Fruit fly (Drosophila melanogaster): Measurements from ENCODE around the gene Osi22.
A peak's percentile ranks its signal among the peaks of the same experiment; 100 is the strongest.

Gene Osi22

DNA sequence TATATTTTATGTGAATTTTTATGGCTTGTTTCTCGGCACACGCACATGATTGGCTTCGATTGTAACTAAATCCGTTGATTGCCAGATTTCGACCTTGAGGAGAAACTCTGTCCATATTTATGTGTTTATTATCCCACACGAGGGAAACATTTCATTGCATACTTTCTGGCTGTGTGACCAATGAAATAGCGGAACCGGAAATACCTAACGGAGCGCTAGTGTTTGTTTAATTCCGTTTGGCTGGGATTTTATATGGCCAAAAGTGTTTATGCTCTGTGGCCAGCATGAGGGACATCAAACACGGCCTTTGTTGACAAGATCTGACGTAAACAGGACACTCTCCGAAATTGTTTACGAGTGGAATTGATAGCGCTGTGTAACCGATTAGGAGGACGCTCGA is 29.4 kb downstream of the Osi22 start (continued):
- no peak for TF ChIP-seq Nf-YC (tag; optimal IDR thresholded peaks at IDR 0.05)
- no peak for TF ChIP-seq sc (optimal IDR thresholded peaks at IDR 0.05)
- TF ChIP-seq sc (GFP tag; optimal IDR thresholded peaks at IDR 0.05) = peak; percentile 27
- no peak for TF ChIP-seq HmgZ (tag; optimal IDR thresholded peaks at IDR 0.05)
- no peak for TF ChIP-seq Scr (GFP tag; IDR thresholded peaks at IDR 0.05; ENCODE audit: partially characterized antibody)
- no peak for TF ChIP-seq CG16813 (GFP tag; IDR thresholded peaks at IDR 0.05; ENCODE audit: partially characterized antibody)
- no peak for TF ChIP-seq sima (GFP tag; optimal IDR thresholded peaks at IDR 0.05)
- TF ChIP-seq ATbp (GFP tag; optimal IDR thresholded peaks at IDR 0.05) = no peak
- TF ChIP-seq eve (GFP tag; optimal IDR thresholded peaks at IDR 0.05) = no peak
- TF ChIP-seq CG14441 (GFP tag; IDR thresholded peaks at IDR 0.05) = no peak
- TF ChIP-seq Ets97D (GFP tag; optimal IDR thresholded peaks at IDR 0.05) = peak; percentile 96
- TF ChIP-seq ci (GFP tag; IDR thresholded peaks at IDR 0.05) = peak; percentile 85
- peak; percentile 51 for TF ChIP-seq CG4707 (GFP tag; optimal IDR thresholded peaks at IDR 0.05)
- TF ChIP-seq CG12659 (GFP tag; optimal IDR thresholded peaks at IDR 0.05) = peak; percentile 8
- TF ChIP-seq bowl (GFP tag; IDR thresholded peaks at IDR 0.05) = no peak
- TF ChIP-seq lab (GFP tag; optimal IDR thresholded peaks at IDR 0.05) = no peak
- TF ChIP-seq CG3281 (GFP tag; optimal IDR thresholded peaks at IDR 0.05) = no peak
- TF ChIP-seq CG14050 (GFP tag; IDR thresholded peaks at IDR 0.05) = no peak
- no peak for TF ChIP-seq unc-4 (GFP tag; IDR thresholded peaks at IDR 0.05; ENCODE audit: partially characterized antibody)
- no peak for TF ChIP-seq bbx (GFP tag; IDR thresholded peaks at IDR 0.05; ENCODE audit: partially characterized antibody)
- no peak for TF ChIP-seq ato (GFP tag; IDR thresholded peaks at IDR 0.05; ENCODE audit: partially characterized antibody)
- no peak for TF ChIP-seq row (GFP tag; IDR thresholded peaks at IDR 0.05)
- TF ChIP-seq CG2129 (GFP tag; IDR thresholded peaks at IDR 0.05; ENCODE audit: partially characterized antibody) = no peak
- peak; percentile 15 for TF ChIP-seq fd3F (GFP tag; optimal IDR thresholded peaks at IDR 0.05)
- peak; percentile 92 for TF ChIP-seq Med (GFP tag)
- no peak for TF ChIP-seq CG30403 (GFP tag; optimal IDR thresholded peaks at IDR 0.05)
- no peak for TF ChIP-seq CG1602 (GFP tag; optimal IDR thresholded peaks at IDR 0.05)
- no peak for TF ChIP-seq HHEX (GFP tag; optimal IDR thresholded peaks at IDR 0.05)
- TF ChIP-seq gfzf (GFP tag; optimal IDR thresholded peaks at IDR 0.05) = no peak
- no peak for TF ChIP-seq Trl (optimal IDR thresholded peaks at IDR 0.05)
- TF ChIP-seq Trl (GFP tag; optimal IDR thresholded peaks at IDR 0.05) = no peak
- TF ChIP-seq NK7.1 (GFP tag; optimal IDR thresholded peaks at IDR 0.05) = peak; percentile 12
- no peak for TF ChIP-seq luna (GFP tag; optimal IDR thresholded peaks at IDR 0.05)
- peak; percentile 16; the same call in 1 of the 3 replicates for TF ChIP-seq dysf (GFP tag; IDR thresholded peaks at IDR 0.05)
- TF ChIP-seq CG3995 (GFP tag; optimal IDR thresholded peaks at IDR 0.05) = no peak
- TF ChIP-seq CG2116 (GFP tag; optimal IDR thresholded peaks at IDR 0.05) = no peak
- peak; percentile 42 for TF ChIP-seq CG31441 (GFP tag; IDR thresholded peaks at IDR 0.05)
- TF ChIP-seq slbo (GFP tag; IDR thresholded peaks at IDR 0.05) = no peak
- TF ChIP-seq Nf-YA (GFP tag; IDR thresholded peaks at IDR 0.05) = no peak
- TF ChIP-seq vnd (GFP tag; IDR thresholded peaks at IDR 0.05; ENCODE audit: partially characterized antibody) = no peak
- TF ChIP-seq bsh (GFP tag; optimal IDR thresholded peaks at IDR 0.05) = no peak
- TF ChIP-seq Sox102F (GFP tag; optimal IDR thresholded peaks at IDR 0.05) = peak; percentile 16
- peak; percentile 24; the same call in 1 of the 3 replicates for TF ChIP-seq sr (GFP tag; IDR thresholded peaks at IDR 0.05)
- TF ChIP-seq Ravus (GFP tag; IDR thresholded peaks at IDR 0.05) = no peak
- no peak for TF ChIP-seq CG7745 (tag; optimal IDR thresholded peaks at IDR 0.05)
- TF ChIP-seq Mes4 (GFP tag; optimal IDR thresholded peaks at IDR 0.05) = peak; percentile 30
- TF ChIP-seq CG6813 (GFP tag; optimal IDR thresholded peaks at IDR 0.05) = peak; percentile 20
- TF ChIP-seq gsb-n (tag; optimal IDR thresholded peaks at IDR 0.05) = no peak
- no peak for TF ChIP-seq Spps (tag; optimal IDR thresholded peaks at IDR 0.05)
- TF ChIP-seq CG17385 (GFP tag; optimal IDR thresholded peaks at IDR 0.05) = peak; percentile 41
- no peak for TF ChIP-seq Taf1 (GFP tag; IDR thresholded peaks at IDR 0.05)
- TF ChIP-seq ems (GFP tag; optimal IDR thresholded peaks at IDR 0.05) = no peak

Measured in whole organism, embryonic.